Fruit fly (Drosophila melanogaster): Measurements from ENCODE around the gene Syx18.

DNA sequence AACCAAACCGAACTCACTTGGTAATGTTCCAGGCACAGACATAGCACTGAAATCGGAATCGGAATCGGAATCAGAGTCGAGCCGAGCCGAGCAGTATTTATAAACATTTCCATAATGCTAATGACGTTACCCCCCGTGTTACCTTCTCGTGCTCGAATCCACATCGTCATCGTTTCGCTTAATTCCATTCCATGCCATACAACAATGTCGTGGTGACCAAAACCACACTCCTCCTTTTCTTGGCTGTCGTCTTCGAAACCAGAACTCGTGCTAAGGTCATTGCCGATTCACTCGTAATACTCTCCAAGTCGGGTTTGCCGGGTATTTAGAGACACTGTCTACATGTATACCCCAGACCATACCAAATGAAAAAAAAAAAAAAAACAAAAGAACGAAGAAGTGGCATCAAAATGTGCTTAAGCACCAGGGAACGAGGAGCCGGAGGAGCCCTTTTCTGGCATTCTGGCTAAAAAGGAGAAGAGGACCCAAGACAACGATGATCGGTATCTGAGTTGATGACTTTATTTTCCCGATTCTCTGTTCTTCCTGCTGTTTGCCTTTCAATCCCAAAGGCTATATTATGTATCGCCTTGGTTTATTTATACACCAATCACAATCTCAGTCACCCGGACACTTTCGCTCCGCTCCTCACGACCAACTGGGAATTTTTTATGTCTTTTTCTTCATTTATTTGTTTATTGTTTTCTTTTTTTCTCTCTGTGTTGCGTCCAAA lies 21.8 kb downstream of the Syx18 start:
- no peak for TF ChIP-seq HLH106 (tag; optimal IDR thresholded peaks at IDR 0.05)
- no peak for TF ChIP-seq Abd-B (GFP tag; optimal IDR thresholded peaks at IDR 0.05)
- TF ChIP-seq sv (GFP tag; optimal IDR thresholded peaks at IDR 0.05): no peak
- peak; percentile 19 for TF ChIP-seq h (GFP tag; optimal IDR thresholded peaks at IDR 0.05)
- TF ChIP-seq CrebA (GFP tag; optimal IDR thresholded peaks at IDR 0.05; ENCODE audit: borderline replicate concordance): peak; percentile 75
- TF ChIP-seq CG32264 (GFP tag; optimal IDR thresholded peaks at IDR 0.05): no peak
- TF ChIP-seq pan (optimal IDR thresholded peaks at IDR 0.05): no peak
- TF ChIP-seq psq (GFP tag; optimal IDR thresholded peaks at IDR 0.05): peak; percentile 95
- TF ChIP-seq Myc (optimal IDR thresholded peaks at IDR 0.05): no peak
- no peak for TF ChIP-seq usp (GFP tag; optimal IDR thresholded peaks at IDR 0.05)
- no peak for TF ChIP-seq Mio (GFP tag; optimal IDR thresholded peaks at IDR 0.05)
